Fruit fly (Drosophila melanogaster): ENCODE measurements around the gene CG9386.

dm6 chr3R:9594251-9594581 is 39.0 kb upstream of the CG9386 start:
- no peak for TF ChIP-seq h (optimal IDR thresholded peaks at IDR 0.05)
- TF ChIP-seq Myc (optimal IDR thresholded peaks at IDR 0.05) = no peak
- TF ChIP-seq insv (optimal IDR thresholded peaks at IDR 0.05) = no peak
- TF ChIP-seq ttk (optimal IDR thresholded peaks at IDR 0.05) = no peak
- TF ChIP-seq psq (optimal IDR thresholded peaks at IDR 0.05) = no peak
